Worm (Caenorhabditis elegans) whole organism, late embryonic: ENCODE data around the gene tbb-4.

ENCODE experiments used
- ceh-24 ChIP-seq: sonication (generic microtip); optimal IDR thresholded peaks from 2 replicates; lab custom pipeline; 2016; ENCODE audit warnings: mild to moderate bottlenecking, missing genetic modification characterization, missing compliant biosample characterization
- fax-1 ChIP-seq: sonication (generic microtip); optimal IDR thresholded peaks from 2 replicates; lab custom pipeline; 2016; ENCODE audit warnings: missing genotype, missing genetic modification characterization, missing compliant biosample characterization

DNA sequence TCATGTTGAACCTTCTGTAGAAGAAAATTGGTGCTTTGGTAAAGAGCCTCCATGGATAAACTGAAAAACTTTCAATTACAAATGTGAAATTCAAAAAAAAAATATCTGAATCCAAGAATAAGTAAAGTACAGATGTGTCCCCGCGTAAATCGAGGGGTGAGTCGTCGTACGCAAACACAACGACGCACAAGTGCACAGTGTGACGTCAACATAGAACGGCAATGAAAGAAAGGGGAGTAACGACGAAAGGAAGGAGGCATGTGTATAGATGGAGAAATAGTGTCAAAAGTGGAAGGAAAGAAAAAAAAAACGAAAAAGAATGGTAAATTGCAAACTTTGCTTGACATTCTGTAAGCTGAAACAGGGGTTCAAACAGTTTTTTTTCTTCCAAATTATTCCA is 4.8 kb upstream of the tbb-4 start, which contains the start of gene memb-1:
- TF ChIP-seq ceh-24 (tag; lab: Kevin White, UChicago): no peak
- no peak for TF ChIP-seq fax-1 (tag; lab: Kevin White, UChicago)
